Worm (Caenorhabditis elegans) whole organism, L4 larva: ENCODE data around the gene F54A3.2.

Experiments
- F44E2.7 ChIP-seq: fragments of 200-800 bp; sonication (Bioruptor generic); IDR thresholded peaks from 2 replicates; pipeline ENCODE4 v2.1.2; 2022; ENCODE audit warnings: missing genetic modification characterization, missing compliant biosample characterization
- T20F7.1 ChIP-seq: fragments of 200-800 bp; sonication (Bioruptor generic); optimal IDR thresholded peaks from 2 replicates; lab custom pipeline; 2018; ENCODE audit warnings: mild to moderate bottlenecking, missing genetic modification characterization, missing compliant biosample characterization
- T26A8.4 ChIP-seq: fragments of 200-800 bp; sonication (Bioruptor generic); IDR thresholded peaks from 2 replicates; pipeline ENCODE4 v1.3.6; 2022; ENCODE audit warnings: missing genetic modification characterization, missing compliant biosample characterization
- Y105C5A.15 ChIP-seq: fragments of 200-800 bp; sonication (Bioruptor generic); IDR thresholded peaks from 2 replicates; pipeline ENCODE4 v1.3.6; 2022; ENCODE audit warnings: missing genetic modification characterization, missing compliant biosample characterization
- ZK337.2 ChIP-seq: fragments of 200-800 bp; sonication (Bioruptor generic); IDR thresholded peaks from 2 replicates; pipeline ENCODE4 v1.3.6; 2022; ENCODE audit warnings: missing genetic modification reagents, missing genetic modification characterization, missing compliant biosample characterization
- ZK546.5 ChIP-seq, 2 experiments: sonication (generic microtip); optimal IDR thresholded peaks; 2 replicates each; lab custom pipeline; 2017; ENCODE audit warnings: missing biosample characterization in 2 of 2, missing genetic modification characterization in 2 of 2
- ama-1 ChIP-seq: fragments of 150-350 bp; optimal IDR thresholded peaks from 2 replicates; lab custom pipeline; 2014; ENCODE audit warnings: inconsistent platforms, mixed read lengths
- arid-1 ChIP-seq: fragments of 200-800 bp; sonication (Bioruptor generic); conservative IDR thresholded peaks from 2 replicates; pipeline ENCODE4 v1.3.6; 2022; ENCODE audit warnings: missing genetic modification reagents, missing genetic modification characterization, missing compliant biosample characterization
- ceh-28 ChIP-seq: fragments of 150-350 bp; optimal IDR thresholded peaks from 2 replicates; lab custom pipeline; 2014; ENCODE audit warnings: missing biosample characterization, missing genetic modification reagents, missing genetic modification characterization
- ceh-62 ChIP-seq: sonication (generic microtip); optimal IDR thresholded peaks from 2 replicates; lab custom pipeline; 2017; ENCODE audit warnings: missing biosample characterization, missing genetic modification characterization
- ceh-82 ChIP-seq: sonication (generic microtip); optimal IDR thresholded peaks from 2 replicates; lab custom pipeline; 2017; ENCODE audit warnings: missing biosample characterization, missing genetic modification characterization
- cey-2 ChIP-seq: sonication (generic microtip); optimal IDR thresholded peaks from 3 replicates; lab custom pipeline; 2017; ENCODE audit warnings: missing genetic modification characterization, mild to moderate bottlenecking, missing compliant biosample characterization, antibody characterized with exemption, borderline replicate concordance; ENCODE audit not compliant: insufficient read depth
- daf-16 ChIP-seq, 3 experiments: sonication (generic microtip); optimal IDR thresholded peaks; 2 replicates each; lab custom pipeline; 2016 to 2017; ENCODE audit warnings: missing genetic modification characterization in 3 of 3, missing genetic modification reagents in 3 of 3, mild to moderate bottlenecking in 2 of 3, missing compliant biosample characterization in 2 of 3, missing biosample characterization in 1 of 3, moderate library complexity in 1 of 3
- dmd-8 ChIP-seq: fragments of 200-800 bp; sonication (Bioruptor generic); IDR thresholded peaks from 2 replicates; pipeline ENCODE4 v1.3.6; 2022; ENCODE audit warnings: missing genetic modification characterization, missing compliant biosample characterization
- fkh-10 ChIP-seq: fragments of 150-350 bp; optimal IDR thresholded peaks from 2 replicates; lab custom pipeline; 2014; ENCODE audit warnings: missing biosample characterization, missing genetic modification reagents, missing genetic modification characterization
- fos-1 ChIP-seq: fragments of 150-350 bp; optimal IDR thresholded peaks from 2 replicates; lab custom pipeline; 2014; ENCODE audit warnings: missing biosample characterization, missing genetic modification characterization
- hif-1 ChIP-seq, 2 experiments: sonication (generic microtip); optimal IDR thresholded peaks; 2 replicates each; lab custom pipeline; 2016 to 2017; ENCODE audit warnings: missing compliant biosample characterization in 2 of 2, missing genetic modification characterization in 2 of 2, missing genetic modification reagents in 2 of 2, missing genotype in 2 of 2, mild to moderate bottlenecking in 1 of 2
- hlh-11 ChIP-seq: fragments of 200-800 bp; sonication (Bioruptor generic); optimal IDR thresholded peaks from 2 replicates; lab custom pipeline; 2018; ENCODE audit warnings: mild to moderate bottlenecking, missing genetic modification characterization, missing compliant biosample characterization
- hlh-30 ChIP-seq: sonication (generic microtip); optimal IDR thresholded peaks from 2 replicates; lab custom pipeline; 2017; ENCODE audit warnings: antibody characterized with exemption, mild to moderate bottlenecking, missing genetic modification characterization, missing compliant biosample characterization; ENCODE audit not compliant: insufficient read depth
- hmg-1.1 ChIP-seq: fragments of 200-800 bp; sonication (Bioruptor generic); IDR thresholded peaks from 2 replicates; pipeline ENCODE4 v1.3.6; 2022; ENCODE audit warnings: missing genetic modification reagents, missing genetic modification characterization, missing compliant biosample characterization
- lim-7 ChIP-seq: fragments of 200-800 bp; sonication (Bioruptor generic); IDR thresholded peaks from 2 replicates; pipeline ENCODE4 v1.3.6; 2022; ENCODE audit warnings: missing genetic modification characterization, missing compliant biosample characterization
- lin-13 ChIP-seq: fragments of 150-350 bp; optimal IDR thresholded peaks from 2 replicates; lab custom pipeline; 2014; ENCODE audit warnings: missing biosample characterization, missing genetic modification reagents, missing genetic modification characterization
- lin-39 ChIP-seq: fragments of 150-350 bp; optimal IDR thresholded peaks from 2 replicates; lab custom pipeline; 2014; ENCODE audit warnings: missing biosample characterization, missing genetic modification reagents, missing genetic modification characterization
- lsy-2 ChIP-seq, 2 experiments: fragments of 150-350 bp in 1 of 2; sonication (generic microtip) in 1 of 2; optimal IDR thresholded peaks; 2 replicates each; lab custom pipeline; 2014 to 2017; ENCODE audit warnings: missing biosample characterization in 2 of 2, missing genetic modification characterization in 2 of 2
- madf-5 ChIP-seq, 2 experiments: fragments of 200-800 bp; sonication (Bioruptor generic); IDR thresholded peaks; 2 replicates each; pipeline ENCODE4 v1.3.6; 2022; ENCODE audit warnings: missing compliant biosample characterization in 2 of 2, missing genetic modification characterization in 2 of 2
- mdt-29 ChIP-seq: fragments of 200-800 bp; sonication (Bioruptor generic); IDR thresholded peaks from 2 replicates; pipeline ENCODE4 v1.3.6; 2022; ENCODE audit warnings: missing genetic modification reagents, missing genetic modification characterization, missing compliant biosample characterization
- mep-1 ChIP-seq: fragments of 150-350 bp; sonication (generic microtip); optimal IDR thresholded peaks from 3 replicates; lab custom pipeline; 2014; ENCODE audit warnings: missing biosample characterization, missing genetic modification characterization
- mxl-2 ChIP-seq: fragments of 200-800 bp; sonication (Bioruptor generic); conservative IDR thresholded peaks from 2 replicates; pipeline ENCODE4 v1.3.6; 2022; ENCODE audit warnings: missing genetic modification reagents, missing genetic modification characterization, missing compliant biosample characterization
- mxl-3 ChIP-seq: fragments of 200-800 bp; sonication (Bioruptor generic); optimal IDR thresholded peaks from 2 replicates; lab custom pipeline; 2018; ENCODE audit warnings: mild to moderate bottlenecking, missing genetic modification characterization, missing compliant biosample characterization
- nhr-102 ChIP-seq: sonication (generic microtip); optimal IDR thresholded peaks from 2 replicates; lab custom pipeline; 2016; ENCODE audit warnings: mild to moderate bottlenecking, missing genetic modification characterization, moderate library complexity, missing compliant biosample characterization
- nhr-111 ChIP-seq: fragments of 200-800 bp; sonication (Bioruptor generic); optimal IDR thresholded peaks from 2 replicates; lab custom pipeline; 2018; ENCODE audit warnings: mild to moderate bottlenecking, missing genetic modification characterization, missing compliant biosample characterization
- nhr-237 ChIP-seq: sonication (generic microtip); optimal IDR thresholded peaks from 2 replicates; lab custom pipeline; 2017; ENCODE audit warnings: missing biosample characterization, missing genetic modification characterization
- nhr-25 ChIP-seq: sonication (generic microtip); optimal IDR thresholded peaks from 2 replicates; lab custom pipeline; 2017; ENCODE audit warnings: missing genetic modification characterization, mild to moderate bottlenecking, missing compliant biosample characterization, antibody characterized with exemption, moderate library complexity, borderline replicate concordance; ENCODE audit not compliant: insufficient read depth
- nhr-28 ChIP-seq: fragments of 150-350 bp; optimal IDR thresholded peaks from 2 replicates; lab custom pipeline; 2014; ENCODE audit warnings: missing biosample characterization, missing genetic modification characterization
- nhr-41 ChIP-seq: fragments of 200-800 bp; sonication (Bioruptor generic); IDR thresholded peaks from 2 replicates; pipeline ENCODE4 v1.3.6; 2022; ENCODE audit warnings: missing genetic modification reagents, missing genetic modification characterization, missing compliant biosample characterization
- nhr-48 ChIP-seq: sonication (generic microtip); optimal IDR thresholded peaks from 2 replicates; lab custom pipeline; 2016; ENCODE audit warnings: mild to moderate bottlenecking, missing genetic modification characterization, missing compliant biosample characterization
- nhr-77 ChIP-seq: fragments of 150-350 bp; optimal IDR thresholded peaks from 2 replicates; lab custom pipeline; 2014; ENCODE audit warnings: missing biosample characterization, missing genetic modification characterization
- pha-4 ChIP-seq, 2 experiments: fragments of 150-350 bp in 1 of 2; fragments of 200-800 bp in 1 of 2; sonication (Bioruptor generic) in 1 of 2; IDR thresholded peaks in 1 of 2; optimal IDR thresholded peaks in 1 of 2; 2 replicates each; pipeline versions ENCODE4 v1.3.6 to Lab custom; 2014 to 2022; ENCODE audit warnings: missing genetic modification characterization in 2 of 2, missing genetic modification reagents in 2 of 2, missing biosample characterization in 1 of 2, missing compliant biosample characterization in 1 of 2
- rbr-2 ChIP-seq: sonication (generic microtip); optimal IDR thresholded peaks from 2 replicates; lab custom pipeline; 2016; ENCODE audit warnings: missing genotype, missing genetic modification characterization, missing compliant biosample characterization
- skn-1 ChIP-seq: fragments of 150-350 bp; optimal IDR thresholded peaks from 2 replicates; lab custom pipeline; 2014; ENCODE audit warnings: missing biosample characterization, missing genetic modification characterization
- snpc-4 ChIP-seq: fragments of 150-350 bp; optimal IDR thresholded peaks from 2 replicates; lab custom pipeline; 2014; ENCODE audit warnings: missing biosample characterization, missing genetic modification characterization
- spr-1 ChIP-seq: sonication (generic microtip); optimal IDR thresholded peaks from 2 replicates; lab custom pipeline; 2016; ENCODE audit warnings: mild to moderate bottlenecking, missing genetic modification characterization, missing compliant biosample characterization
- unc-62 ChIP-seq, 3 experiments: fragments of 150-350 bp in 1 of 3; sonication (generic microtip); optimal IDR thresholded peaks in 2 of 3; peaks in 1 of 3; 1 replicate in 1 of 3; 2 replicates in 2 of 3; lab custom pipeline; 2014 to 2017; ENCODE audit warnings: missing biosample characterization in 3 of 3, missing genetic modification characterization in 3 of 3, missing genetic modification reagents in 3 of 3, missing genotype in 1 of 3
- vab-7 ChIP-seq: fragments of 200-800 bp; sonication (Bioruptor generic); IDR thresholded peaks from 2 replicates; pipeline ENCODE4 v1.3.6; 2022; ENCODE audit warnings: missing genetic modification reagents, missing genetic modification characterization, missing compliant biosample characterization
- zag-1 ChIP-seq: fragments of 150-350 bp; optimal IDR thresholded peaks from 2 replicates; lab custom pipeline; 2014; ENCODE audit warnings: missing biosample characterization, missing genetic modification characterization
- zfp-3 ChIP-seq: fragments of 200-800 bp; sonication (Bioruptor generic); conservative IDR thresholded peaks from 2 replicates; pipeline ENCODE4 v1.3.6; 2022; ENCODE audit warnings: missing genetic modification reagents, missing genetic modification characterization, missing compliant biosample characterization

F54A3.2 gene

DNA sequence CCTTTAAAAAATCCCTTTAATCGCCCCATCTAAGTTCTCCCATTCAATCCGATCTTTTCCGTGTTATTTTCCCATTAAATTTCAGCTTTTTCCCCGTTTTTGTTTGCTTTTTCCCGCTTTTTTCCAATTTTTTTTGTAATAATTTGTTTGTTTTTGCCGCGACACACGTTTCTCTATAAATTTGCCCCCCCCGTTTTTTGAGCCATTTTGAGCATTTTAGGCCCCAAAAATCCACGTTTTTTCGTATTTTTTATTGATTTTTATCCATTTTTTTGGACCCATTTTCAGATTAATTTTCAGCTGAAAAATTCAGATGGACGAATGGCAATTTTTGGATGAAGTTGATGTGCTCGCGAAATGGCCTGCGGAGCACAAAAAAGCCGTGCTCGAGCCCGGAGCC lies at the start of gene F54A3.2:
Gene F54A3.2 (plus strand): TSS at position 301 of the 400 bp plus-strand sequence.
- TF ChIP-seq hlh-11 (tag; lab: Kevin White, UChicago) (no peak), unc-62 (GFP tag; optimal IDR thresholded peaks at IDR 0.05 in 1 of 2; lab: Kevin White, UChicago) (no peak), unc-62 (tag; optimal IDR thresholded peaks at IDR 0.05; lab: Kevin White, UChicago) (no peak), zag-1 (tag; lab: Kevin White, UChicago) (no peak), nhr-48 (tag; lab: Kevin White, UChicago) (no peak), hmg-1.1 (no peak), mxl-3 (GFP tag; lab: Kevin White, UChicago) (no peak), T20F7.1 (no peak), pha-4 (GFP tag; IDR thresholded peaks at IDR 0.05; lab: Robert Waterston, UW) (no peak), pha-4 (tag; optimal IDR thresholded peaks at IDR 0.05; lab: Kevin White, UChicago) (no peak), lim-7 (GFP tag; lab: Robert Waterston, UW) (no peak), ZK337.2 (GFP tag; lab: Robert Waterston, UW) (no peak), cey-2 (no peak), mdt-29 (GFP tag; lab: Robert Waterston, UW) (no peak), mep-1 (tag; lab: Kevin White, UChicago) (no peak), F44E2.7 (no peak), skn-1 (tag; lab: Kevin White, UChicago) (no peak), nhr-28 (no peak), nhr-102 (tag; lab: Kevin White, UChicago) (no peak)

DNA sequence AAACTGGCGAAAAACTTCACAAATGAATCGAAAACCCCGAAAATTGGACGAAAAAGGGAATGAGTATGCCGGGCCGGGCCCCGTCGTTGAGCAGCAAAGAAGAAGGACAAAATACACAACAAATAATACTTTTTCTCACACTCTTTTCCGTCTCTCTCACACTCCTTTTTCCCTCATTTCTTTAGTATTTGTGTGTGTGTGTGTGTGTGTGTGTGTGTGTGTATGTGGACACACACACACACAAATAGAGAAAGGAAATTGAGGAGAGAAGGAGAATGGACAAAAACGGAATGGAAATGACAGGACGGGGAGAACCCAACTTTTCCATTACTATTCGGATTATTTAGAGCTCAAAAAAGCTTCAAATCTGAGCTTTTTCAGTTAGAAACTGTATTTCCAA lies 47.9 kb upstream of the F54A3.2 start:
- no peak for TF ChIP-seq F44E2.7
- TF ChIP-seq hif-1 (tag; optimal IDR thresholded peaks at IDR 0.05; lab: Kevin White, UChicago): no peak
- no peak for TF ChIP-seq T20F7.1
- TF ChIP-seq nhr-41 (GFP tag; lab: Robert Waterston, UW): no peak
- TF ChIP-seq nhr-25: no peak
- no peak for TF ChIP-seq daf-16 (GFP tag; optimal IDR thresholded peaks at IDR 0.05; lab: Kevin White, UChicago)
- no peak for TF ChIP-seq daf-16 (tag; optimal IDR thresholded peaks at IDR 0.05; lab: Kevin White, UChicago)
- TF ChIP-seq snpc-4 (tag; lab: Kevin White, UChicago): no peak
- peak; percentile 6 for TF ChIP-seq hlh-30 (tag; lab: Kevin White, UChicago)
- no peak for TF ChIP-seq mxl-2
- peak in 1 of 2 experiments; percentile 67 for TF ChIP-seq lsy-2 (tag; optimal IDR thresholded peaks at IDR 0.05; lab: Kevin White, UChicago)
- no peak for TF ChIP-seq nhr-48 (tag; lab: Kevin White, UChicago)
- no peak for TF ChIP-seq T26A8.4
- no peak for TF ChIP-seq ceh-62 (tag; lab: Kevin White, UChicago)
- TF ChIP-seq vab-7 (GFP tag; lab: Robert Waterston, UW): no peak
- no peak for TF ChIP-seq spr-1 (tag; lab: Kevin White, UChicago)
- no peak for TF ChIP-seq zfp-3 (GFP tag; lab: Robert Waterston, UW)
- no peak for TF ChIP-seq lin-39
- no peak for TF ChIP-seq unc-62 (GFP tag; optimal IDR thresholded peaks at IDR 0.05 in 1 of 2; lab: Kevin White, UChicago)
- no peak for TF ChIP-seq unc-62 (tag; optimal IDR thresholded peaks at IDR 0.05; lab: Kevin White, UChicago)
- TF ChIP-seq pha-4 (GFP tag; IDR thresholded peaks at IDR 0.05; lab: Robert Waterston, UW): peak; percentile 33; the same call in 1 of the 2 replicates
- peak; percentile 93 for TF ChIP-seq pha-4 (tag; optimal IDR thresholded peaks at IDR 0.05; lab: Kevin White, UChicago)
- TF ChIP-seq rbr-2 (tag; lab: Kevin White, UChicago): peak; percentile 37
- TF ChIP-seq lin-13 (GFP tag; lab: Kevin White, UChicago): peak; percentile 31
- TF ChIP-seq nhr-111 (GFP tag; lab: Kevin White, UChicago): no peak
- no peak for TF ChIP-seq skn-1 (tag; lab: Kevin White, UChicago)
- no peak for TF ChIP-seq cey-2
- no peak for TF ChIP-seq nhr-237 (tag; lab: Kevin White, UChicago)
- TF ChIP-seq mep-1 (tag; lab: Kevin White, UChicago): peak; percentile 62
- no peak for TF ChIP-seq arid-1 (GFP tag; lab: Robert Waterston, UW)
- TF ChIP-seq ZK546.5 (tag; optimal IDR thresholded peaks at IDR 0.05; lab: Kevin White, UChicago): no peak
- no peak for TF ChIP-seq dmd-8 (GFP tag; lab: Robert Waterston, UW)
- TF ChIP-seq fkh-10 (GFP tag; lab: Kevin White, UChicago): peak; percentile 70
- no peak for TF ChIP-seq Y105C5A.15 (GFP tag; lab: Robert Waterston, UW)
- TF ChIP-seq ceh-82 (tag; lab: Kevin White, UChicago): no peak
- TF ChIP-seq fos-1 (tag; lab: Kevin White, UChicago): no peak
- no peak for TF ChIP-seq madf-5 (GFP tag; IDR thresholded peaks at IDR 0.05; lab: Robert Waterston, UW)
- TF ChIP-seq nhr-77 (tag; lab: Kevin White, UChicago): no peak
- no peak for TF ChIP-seq ama-1
- TF ChIP-seq ceh-28 (tag; lab: Kevin White, UChicago): no peak
- TF ChIP-seq nhr-28: peak; percentile 82
